Worm (Caenorhabditis elegans) whole organism, L1 larva: Measurements from ENCODE around the gene sna-2.
A peak's percentile ranks its signal among the peaks of the same experiment; 100 is the strongest.

Source experiments
- C04F5.9 ChIP-seq: sonication (generic microtip); optimal IDR thresholded peaks from 2 replicates; lab custom pipeline; 2016; ENCODE audit warnings: missing genetic modification characterization, missing compliant biosample characterization
- C16A3.4 ChIP-seq: fragments of 150-350 bp; optimal IDR thresholded peaks from 2 replicates; lab custom pipeline; 2014; ENCODE audit warnings: missing biosample characterization, missing genetic modification characterization
- alr-1 ChIP-seq: fragments of 200-800 bp; sonication (Bioruptor generic); optimal IDR thresholded peaks from 2 replicates; lab custom pipeline; 2018; ENCODE audit warnings: borderline replicate concordance, mild to moderate bottlenecking, missing genetic modification characterization, missing compliant biosample characterization
- blmp-1 ChIP-seq: fragments of 150-350 bp; optimal IDR thresholded peaks from 2 replicates; lab custom pipeline; 2014; ENCODE audit warnings: missing biosample characterization, missing genetic modification characterization
- ceh-63 ChIP-seq: fragments of 200-800 bp; sonication (Bioruptor generic); optimal IDR thresholded peaks from 2 replicates; lab custom pipeline; 2018; ENCODE audit warnings: mild to moderate bottlenecking, missing genetic modification characterization, missing compliant biosample characterization
- ces-1 ChIP-seq: fragments of 150-350 bp; optimal IDR thresholded peaks from 2 replicates; lab custom pipeline; 2014; ENCODE audit warnings: missing biosample characterization, missing genetic modification reagents, missing genetic modification characterization
- dpl-1 ChIP-seq, 3 experiments: fragments of 150-350 bp in 2 of 3; sonication (generic microtip) in 1 of 3; optimal IDR thresholded peaks; 2 replicates each; lab custom pipeline; 2014 to 2017; ENCODE audit warnings: missing biosample characterization in 3 of 3, missing genetic modification characterization in 3 of 3, missing genetic modification reagents in 3 of 3
- dsc-1 ChIP-seq: sonication (generic microtip); optimal IDR thresholded peaks from 2 replicates; lab custom pipeline; 2016; ENCODE audit warnings: mild to moderate bottlenecking, missing genetic modification characterization, missing compliant biosample characterization
- efl-1 ChIP-seq, 4 experiments: fragments of 150-350 bp; optimal IDR thresholded peaks in 3 of 4; peaks in 1 of 4; 1 replicate in 1 of 4; 2 replicates in 3 of 4; lab custom pipeline; 2014; ENCODE audit warnings: missing biosample characterization in 2 of 4, missing genetic modification characterization in 2 of 4, missing genetic modification reagents in 2 of 4
- ets-5 ChIP-seq: fragments of 200-800 bp; sonication (Bioruptor generic); IDR thresholded peaks from 2 replicates; pipeline ENCODE4 v1.3.6; 2022; ENCODE audit warnings: missing genetic modification characterization, missing compliant biosample characterization
- fkh-10 ChIP-seq: sonication (generic microtip); optimal IDR thresholded peaks from 2 replicates; lab custom pipeline; 2017; ENCODE audit warnings: missing biosample characterization, missing genetic modification reagents, missing genetic modification characterization
- fos-1 ChIP-seq: fragments of 150-350 bp; optimal IDR thresholded peaks from 2 replicates; lab custom pipeline; 2014; ENCODE audit warnings: missing biosample characterization, missing genetic modification characterization
- hlh-4 ChIP-seq: sonication (generic microtip); optimal IDR thresholded peaks from 2 replicates; lab custom pipeline; 2016; ENCODE audit warnings: mild to moderate bottlenecking, missing genetic modification characterization, missing compliant biosample characterization
- hpl-2 ChIP-seq: fragments of 150-350 bp; optimal IDR thresholded peaks from 2 replicates; lab custom pipeline; 2014; ENCODE audit warnings: missing biosample characterization, missing genetic modification reagents, missing genetic modification characterization
- irx-1 ChIP-seq: sonication (generic microtip); optimal IDR thresholded peaks from 2 replicates; lab custom pipeline; 2016; ENCODE audit warnings: missing genetic modification characterization, missing compliant biosample characterization
- jun-1 ChIP-seq: fragments of 150-350 bp; optimal IDR thresholded peaks from 2 replicates; lab custom pipeline; 2014; ENCODE audit warnings: missing biosample characterization, missing genetic modification reagents, missing genetic modification characterization
- lin-13 ChIP-seq: fragments of 150-350 bp; optimal IDR thresholded peaks from 2 replicates; lab custom pipeline; 2014; ENCODE audit warnings: missing biosample characterization, missing genetic modification reagents, missing genetic modification characterization
- lin-14 ChIP-seq: fragments of 200-800 bp; sonication (Bioruptor generic); optimal IDR thresholded peaks from 2 replicates; lab custom pipeline; 2018; ENCODE audit warnings: mild to moderate bottlenecking, missing genetic modification characterization, moderate library complexity, missing compliant biosample characterization
- lin-15B ChIP-seq: fragments of 150-350 bp; sonication (generic microtip); optimal IDR thresholded peaks from 3 replicates; lab custom pipeline; 2014; ENCODE audit warnings: missing biosample characterization, missing genetic modification characterization
- lin-35 ChIP-seq, 2 experiments: fragments of 150-350 bp; optimal IDR thresholded peaks; 2 replicates each; lab custom pipeline; 2014; ENCODE audit warnings: missing biosample characterization in 2 of 2, missing genetic modification characterization in 2 of 2, missing genetic modification reagents in 2 of 2
- lir-3 ChIP-seq: sonication (generic microtip); optimal IDR thresholded peaks from 2 replicates; lab custom pipeline; 2016; ENCODE audit warnings: mild to moderate bottlenecking, missing genetic modification characterization, moderate library complexity, missing compliant biosample characterization; ENCODE audit not compliant: poor library complexity
- lsy-2 ChIP-seq, 2 experiments: fragments of 150-350 bp; optimal IDR thresholded peaks; 2 replicates each; lab custom pipeline; 2014; ENCODE audit warnings: missing biosample characterization in 2 of 2, missing genetic modification characterization in 2 of 2
- mep-1 ChIP-seq: fragments of 150-350 bp; optimal IDR thresholded peaks from 2 replicates; lab custom pipeline; 2014; ENCODE audit warnings: missing biosample characterization, missing genetic modification characterization
- nhr-12 ChIP-seq: sonication (generic microtip); optimal IDR thresholded peaks from 2 replicates; lab custom pipeline; 2017; ENCODE audit warnings: missing biosample characterization, missing genetic modification characterization
- nhr-19 ChIP-seq: fragments of 200-800 bp; sonication (Bioruptor generic); conservative IDR thresholded peaks from 2 replicates; pipeline ENCODE4 v1.3.6; 2022; ENCODE audit warnings: missing genetic modification characterization, missing compliant biosample characterization
- nhr-71 ChIP-seq: sonication (generic microtip); optimal IDR thresholded peaks from 2 replicates; lab custom pipeline; 2016; ENCODE audit warnings: mild to moderate bottlenecking, missing genetic modification characterization, moderate library complexity, missing compliant biosample characterization
- nhr-90 ChIP-seq: sonication (generic microtip); optimal IDR thresholded peaks from 2 replicates; lab custom pipeline; 2016; ENCODE audit warnings: mild to moderate bottlenecking, missing genetic modification characterization, missing compliant biosample characterization; ENCODE audit not compliant: poor library complexity
- pqm-1 ChIP-seq: sonication (generic microtip); optimal IDR thresholded peaks from 3 replicates; lab custom pipeline; 2017; ENCODE audit warnings: missing biosample characterization, missing genetic modification characterization
- rnt-1 ChIP-seq: sonication (generic microtip); optimal IDR thresholded peaks from 2 replicates; lab custom pipeline; 2016; ENCODE audit warnings: mild to moderate bottlenecking, missing genetic modification characterization, moderate library complexity, missing compliant biosample characterization
- snpc-4 ChIP-seq: fragments of 150-350 bp; optimal IDR thresholded peaks from 2 replicates; lab custom pipeline; 2014; ENCODE audit warnings: missing biosample characterization, missing genetic modification characterization
- snu-23 ChIP-seq: sonication (generic microtip); optimal IDR thresholded peaks from 2 replicates; lab custom pipeline; 2016; ENCODE audit warnings: missing genetic modification characterization, missing compliant biosample characterization
- sox-4 ChIP-seq: sonication (generic microtip); optimal IDR thresholded peaks from 2 replicates; lab custom pipeline; 2016; ENCODE audit warnings: missing genetic modification characterization, missing compliant biosample characterization
- swsn-7 ChIP-seq: sonication (generic microtip); optimal IDR thresholded peaks from 2 replicates; lab custom pipeline; 2016; ENCODE audit warnings: missing genetic modification characterization, missing compliant biosample characterization
- tbx-2 ChIP-seq: sonication (generic microtip); optimal IDR thresholded peaks from 2 replicates; lab custom pipeline; 2016; ENCODE audit warnings: missing genetic modification characterization, missing compliant biosample characterization
- tlp-1 ChIP-seq: fragments of 150-350 bp; optimal IDR thresholded peaks from 2 replicates; lab custom pipeline; 2014; ENCODE audit warnings: missing biosample characterization, missing genetic modification characterization
- unc-30 ChIP-seq: sonication (generic microtip); optimal IDR thresholded peaks from 2 replicates; lab custom pipeline; 2017; ENCODE audit warnings: missing biosample characterization, missing genetic modification characterization
- vab-15 ChIP-seq: sonication (generic microtip); optimal IDR thresholded peaks from 2 replicates; lab custom pipeline; 2017; ENCODE audit warnings: missing genotype, mild to moderate bottlenecking, missing genetic modification characterization, missing compliant biosample characterization
- ztf-4 ChIP-seq: fragments of 150-350 bp; optimal IDR thresholded peaks from 2 replicates; lab custom pipeline; 2014; ENCODE audit warnings: missing biosample characterization, missing genetic modification characterization

sna-2 gene

ce11 chrIV:9734861-9735260 lies 42.6 kb downstream of the sna-2 start:
- TF ChIP-seq alr-1 (tag; lab: Kevin White, UChicago) (no peak), lsy-2 (tag; optimal IDR thresholded peaks at IDR 0.05; lab: Kevin White, UChicago) (peak in 1 of 2 experiments; percentile 14), lin-14 (GFP tag; lab: Kevin White, UChicago) (peak; percentile 50), lin-13 (no peak), ztf-4 (tag; lab: Kevin White, UChicago) (no peak), ets-5 (no peak), mep-1 (tag; lab: Kevin White, UChicago) (peak; percentile 1), dpl-1 (GFP tag; optimal IDR thresholded peaks at IDR 0.05; lab: Kevin White, UChicago) (no peak), nhr-71 (peak; percentile 1), efl-1 (optimal IDR thresholded peaks at IDR 0.05; lab: Kevin White, UChicago) (peak in 1 of 2 experiments; percentile 17), efl-1 (GFP tag; optimal IDR thresholded peaks at IDR 0.05 in 1 of 2; lab: Kevin White, UChicago) (no peak), rnt-1 (tag; lab: Kevin White, UChicago) (peak; percentile 10)

DNA sequence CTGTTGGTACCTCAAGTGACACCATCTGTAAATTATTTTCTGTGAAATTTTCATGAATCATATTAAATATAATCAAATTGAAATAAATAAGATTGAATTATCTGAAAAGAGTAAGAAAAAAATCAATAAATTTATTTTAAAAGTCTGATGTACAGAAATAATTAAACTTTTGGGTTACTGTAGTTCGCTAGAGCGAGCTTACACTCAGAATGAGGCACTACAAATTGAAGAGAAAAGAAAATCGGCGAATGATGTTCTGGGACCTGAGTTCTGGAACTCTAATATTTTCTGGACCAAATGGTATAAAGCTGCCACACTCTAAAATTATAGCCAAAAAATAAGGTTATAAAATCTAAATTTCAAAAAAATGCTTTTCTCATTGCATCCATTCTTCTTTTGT lies 43.5 kb downstream of the sna-2 start:
- TF ChIP-seq efl-1 (optimal IDR thresholded peaks at IDR 0.05; lab: Kevin White, UChicago) (no peak), efl-1 (GFP tag; optimal IDR thresholded peaks at IDR 0.05 in 1 of 2; lab: Kevin White, UChicago) (no peak), tlp-1 (tag; lab: Kevin White, UChicago) (no peak), ces-1 (GFP tag; lab: Kevin White, UChicago) (no peak), nhr-12 (tag; lab: Kevin White, UChicago) (no peak), lin-13 (no peak), ets-5 (no peak), irx-1 (tag; lab: Kevin White, UChicago) (no peak), nhr-19 (GFP tag; lab: Robert Waterston, UW) (no peak), alr-1 (tag; lab: Kevin White, UChicago) (no peak), blmp-1 (tag; lab: Kevin White, UChicago) (no peak), lin-15B (tag; lab: Kevin White, UChicago) (no peak), nhr-90 (tag; lab: Kevin White, UChicago) (no peak), unc-30 (no peak), swsn-7 (no peak), C04F5.9 (tag; lab: Kevin White, UChicago) (no peak), fkh-10 (GFP tag; lab: Kevin White, UChicago) (no peak), pqm-1 (tag; lab: Kevin White, UChicago) (no peak)

ce11 chrIV:9728376-9728775 lies 49.1 kb downstream of the sna-2 start, which contains the start of gene nhr-100:
TSS of gene nhr-100 (plus strand) at chrIV:9728676.
- TF ChIP-seq C16A3.4 (tag; lab: Kevin White, UChicago) (no peak), dsc-1 (tag; lab: Kevin White, UChicago) (no peak), hpl-2 (GFP tag; lab: Kevin White, UChicago) (no peak), vab-15 (tag; lab: Kevin White, UChicago) (no peak), hlh-4 (no peak), tbx-2 (no peak), unc-30 (no peak), snu-23 (GFP tag; lab: Kevin White, UChicago) (no peak), jun-1 (tag; lab: Kevin White, UChicago) (no peak), sox-4 (tag; lab: Kevin White, UChicago) (no peak), dpl-1 (GFP tag; optimal IDR thresholded peaks at IDR 0.05; lab: Kevin White, UChicago) (no peak), nhr-12 (tag; lab: Kevin White, UChicago) (no peak), lin-35 (GFP tag; optimal IDR thresholded peaks at IDR 0.05; lab: Kevin White, UChicago) (no peak), lin-13 (no peak), snpc-4 (tag; lab: Kevin White, UChicago) (no peak), lir-3 (tag; lab: Kevin White, UChicago) (no peak), fos-1 (tag; lab: Kevin White, UChicago) (no peak), ceh-63 (no peak)
